Worm (Caenorhabditis elegans) whole organism, early embryonic: Measurements from ENCODE around the gene sym-4.

ENCODE experiments used
- B0310.2 ChIP-seq: sonication (generic microtip); optimal IDR thresholded peaks from 2 replicates; lab custom pipeline; 2016; ENCODE audit warnings: mild to moderate bottlenecking, missing genetic modification characterization, missing compliant biosample characterization
- F13C5.2 ChIP-seq: sonication (generic microtip); optimal IDR thresholded peaks from 2 replicates; lab custom pipeline; 2017; ENCODE audit warnings: mild to moderate bottlenecking, missing genetic modification characterization, inconsistent platforms, missing compliant biosample characterization
- aly-1 ChIP-seq: sonication (generic microtip); optimal IDR thresholded peaks from 2 replicates; lab custom pipeline; 2016; ENCODE audit warnings: missing genetic modification characterization, missing compliant biosample characterization
- ama-1 ChIP-seq: fragments of 150-350 bp; optimal IDR thresholded peaks from 2 replicates; lab custom pipeline; 2014
- ceh-13 ChIP-seq: fragments of 200-800 bp; sonication (Bioruptor generic); optimal IDR thresholded peaks from 2 replicates; lab custom pipeline; 2018; ENCODE audit warnings: mild to moderate bottlenecking, missing genetic modification characterization, missing compliant biosample characterization
- ceh-36 ChIP-seq: sonication (generic microtip); optimal IDR thresholded peaks from 2 replicates; lab custom pipeline; 2016; ENCODE audit warnings: missing genetic modification characterization, inconsistent platforms, missing compliant biosample characterization
- ets-7 ChIP-seq: sonication (generic microtip); optimal IDR thresholded peaks from 2 replicates; lab custom pipeline; 2016; ENCODE audit warnings: missing genotype, missing genetic modification characterization, missing compliant biosample characterization
- flt-1 ChIP-seq: fragments of 200-800 bp; sonication (Bioruptor generic); IDR thresholded peaks from 2 replicates; pipeline ENCODE4 v1.3.6; 2022; ENCODE audit warnings: missing genetic modification characterization, missing compliant biosample characterization
- hmbx-1 ChIP-seq: sonication (generic microtip); optimal IDR thresholded peaks from 2 replicates; lab custom pipeline; 2016; ENCODE audit warnings: mild to moderate bottlenecking, missing genetic modification characterization, missing compliant biosample characterization
- hmg-4 ChIP-seq: fragments of 200-800 bp; sonication (Bioruptor generic); optimal IDR thresholded peaks from 2 replicates; lab custom pipeline; 2018; ENCODE audit warnings: mild to moderate bottlenecking, missing genetic modification characterization, missing compliant biosample characterization
- hnd-1 ChIP-seq: sonication (generic microtip); optimal IDR thresholded peaks from 2 replicates; lab custom pipeline; 2016; ENCODE audit warnings: missing genetic modification characterization, missing compliant biosample characterization
- pes-1 ChIP-seq: fragments of 200-800 bp; sonication (Bioruptor generic); IDR thresholded peaks from 2 replicates; pipeline ENCODE4 v1.3.6; 2022; ENCODE audit warnings: missing genetic modification reagents, missing genetic modification characterization, missing compliant biosample characterization
- scrt-1 ChIP-seq: fragments of 200-800 bp; sonication (Bioruptor generic); IDR thresholded peaks from 2 replicates; pipeline ENCODE4 v1.3.6; 2022; ENCODE audit warnings: missing genetic modification characterization, missing compliant biosample characterization
- sea-1 ChIP-seq: fragments of 200-800 bp; sonication (Bioruptor generic); conservative IDR thresholded peaks from 2 replicates; pipeline ENCODE4 v1.3.6; 2022; ENCODE audit warnings: missing genetic modification characterization, missing compliant biosample characterization
- tbx-11 ChIP-seq: fragments of 200-800 bp; sonication (Bioruptor generic); IDR thresholded peaks from 2 replicates; pipeline ENCODE4 v1.3.6; 2022; ENCODE audit warnings: missing genetic modification characterization, missing compliant biosample characterization
- tbx-37 ChIP-seq: fragments of 200-800 bp; sonication (Bioruptor generic); conservative IDR thresholded peaks from 2 replicates; pipeline ENCODE4 v1.3.6; 2022; ENCODE audit warnings: missing genetic modification reagents, missing genetic modification characterization, missing compliant biosample characterization
- tra-4 ChIP-seq: sonication (generic microtip); optimal IDR thresholded peaks from 2 replicates; lab custom pipeline; 2017; ENCODE audit warnings: missing genetic modification characterization, missing compliant biosample characterization

The sym-4 gene

ce11 chrX:14164234-14164633, 5.2 kb downstream of the sym-4 start, which contains the start of gene vha-20:
Gene vha-20 (minus strand): TSS chrX:14164506.
- TF ChIP-seq hnd-1 (tag; lab: Kevin White, UChicago) (no peak), F13C5.2 (tag; lab: Kevin White, UChicago) (no peak), hmbx-1 (tag; lab: Kevin White, UChicago) (no peak), ama-1 (lab: Kevin White, UChicago) (no peak), ceh-36 (tag; lab: Kevin White, UChicago) (no peak)

ce11 chrX:14161684-14162347, 7.6 kb downstream of the sym-4 start, which contains the start of gene lgc-25:
Gene lgc-25 (minus strand): TSS chrX:14161734.
- no peak for TF ChIP-seq ceh-13 (GFP tag; lab: Kevin White, UChicago)
- no peak for TF ChIP-seq ets-7
- TF ChIP-seq pes-1: no peak
- no peak for TF ChIP-seq hnd-1 (tag; lab: Kevin White, UChicago)
- no peak for TF ChIP-seq ceh-36 (tag; lab: Kevin White, UChicago)
- TF ChIP-seq tbx-11 (GFP tag; lab: Robert Waterston, UW): no peak
- TF ChIP-seq hmbx-1 (tag; lab: Kevin White, UChicago): no peak
- TF ChIP-seq flt-1 (GFP tag; lab: Robert Waterston, UW): no peak

ce11 chrX:14156913-14157312, 12.5 kb downstream of the sym-4 start, which contains the start of gene ceh-90:
Gene ceh-90 (minus strand): TSS chrX:14157013.
- TF ChIP-seq hnd-1 (tag; lab: Kevin White, UChicago) (no peak), ama-1 (lab: Kevin White, UChicago) (no peak), tbx-11 (GFP tag; lab: Robert Waterston, UW) (no peak), aly-1 (tag; lab: Kevin White, UChicago) (no peak), hmg-4 (no peak), ceh-13 (GFP tag; lab: Kevin White, UChicago) (no peak), F13C5.2 (tag; lab: Kevin White, UChicago) (no peak), sea-1 (GFP tag; lab: Robert Waterston, UW) (no peak), ceh-36 (tag; lab: Kevin White, UChicago) (no peak), B0310.2 (tag; lab: Kevin White, UChicago) (no peak), tbx-37 (GFP tag; lab: Robert Waterston, UW) (no peak), ets-7 (no peak), hmbx-1 (tag; lab: Kevin White, UChicago) (no peak), scrt-1 (GFP tag; lab: Robert Waterston, UW) (no peak), flt-1 (GFP tag; lab: Robert Waterston, UW) (no peak), tra-4 (tag; lab: Kevin White, UChicago) (no peak), pes-1 (no peak)

ce11 chrX:14152644-14153043, 16.8 kb downstream of the sym-4 start:
- no peak for TF ChIP-seq tbx-11 (GFP tag; lab: Robert Waterston, UW)
- TF ChIP-seq ama-1 (lab: Kevin White, UChicago): no peak
- TF ChIP-seq hmbx-1 (tag; lab: Kevin White, UChicago): no peak
- TF ChIP-seq tbx-37 (GFP tag; lab: Robert Waterston, UW): no peak
- no peak for TF ChIP-seq flt-1 (GFP tag; lab: Robert Waterston, UW)
- TF ChIP-seq aly-1 (tag; lab: Kevin White, UChicago): no peak

ce11 chrX:14147400-14147799, 22.0 kb downstream of the sym-4 start, which contains the start of gene akt-2:
Gene akt-2 (plus strand): TSS chrX:14147700.
- TF ChIP-seq hmbx-1 (tag; lab: Kevin White, UChicago) (no peak), tbx-37 (GFP tag; lab: Robert Waterston, UW) (no peak), tbx-11 (GFP tag; lab: Robert Waterston, UW) (no peak), tra-4 (tag; lab: Kevin White, UChicago) (no peak), ceh-36 (tag; lab: Kevin White, UChicago) (no peak), sea-1 (GFP tag; lab: Robert Waterston, UW) (no peak), F13C5.2 (tag; lab: Kevin White, UChicago) (no peak), flt-1 (GFP tag; lab: Robert Waterston, UW) (no peak), ama-1 (lab: Kevin White, UChicago) (no peak), hnd-1 (tag; lab: Kevin White, UChicago) (no peak), scrt-1 (GFP tag; lab: Robert Waterston, UW) (no peak), aly-1 (tag; lab: Kevin White, UChicago) (no peak), pes-1 (no peak), B0310.2 (tag; lab: Kevin White, UChicago) (no peak), ceh-13 (GFP tag; lab: Kevin White, UChicago) (no peak), ets-7 (no peak), hmg-4 (no peak)

ce11 chrX:14146740-14147140, 22.7 kb downstream of the sym-4 start:
- no peak for TF ChIP-seq F13C5.2 (tag; lab: Kevin White, UChicago)
- no peak for TF ChIP-seq scrt-1 (GFP tag; lab: Robert Waterston, UW)
- TF ChIP-seq aly-1 (tag; lab: Kevin White, UChicago): no peak
- no peak for TF ChIP-seq tbx-37 (GFP tag; lab: Robert Waterston, UW)
- TF ChIP-seq pes-1: no peak
- no peak for TF ChIP-seq hmbx-1 (tag; lab: Kevin White, UChicago)
- no peak for TF ChIP-seq ceh-13 (GFP tag; lab: Kevin White, UChicago)
- TF ChIP-seq hnd-1 (tag; lab: Kevin White, UChicago): no peak
- TF ChIP-seq ceh-36 (tag; lab: Kevin White, UChicago): no peak
- TF ChIP-seq tra-4 (tag; lab: Kevin White, UChicago): no peak
- no peak for TF ChIP-seq B0310.2 (tag; lab: Kevin White, UChicago)
- TF ChIP-seq flt-1 (GFP tag; lab: Robert Waterston, UW): no peak
- no peak for TF ChIP-seq tbx-11 (GFP tag; lab: Robert Waterston, UW)
- no peak for TF ChIP-seq ets-7

- no peak for TF ChIP-seq F13C5.2 (tag; lab: Kevin White, UChicago)
Measured at ce11 chrX:14145634-14146033, 23.8 kb downstream of the sym-4 start.
